Fruit fly (Drosophila melanogaster) whole organism, pupa: Measurements from ENCODE around the gene CG13117.

Source experiments
- CG12605 ChIP-seq: fragments of 200-800 bp; sonication (Bioruptor generic); IDR thresholded peaks from 2 replicates; pipeline ENCODE4 v1.3.6; 2022; ENCODE audit warnings: missing biosample characterization, missing genetic modification characterization
- CG14655 ChIP-seq: fragments of 200-800 bp; sonication (Bioruptor generic); optimal IDR thresholded peaks from 3 replicates; lab custom pipeline; 2017; ENCODE audit warnings: mild to moderate bottlenecking, missing biosample characterization, missing genetic modification reagents, missing genetic modification characterization
- CG32121 ChIP-seq: fragments of 200-800 bp; sonication (Bioruptor generic); IDR thresholded peaks from 2 replicates; pipeline ENCODE4 v1.3.6; 2022; ENCODE audit warnings: missing biosample characterization, missing genetic modification characterization
- CG34367 ChIP-seq: fragments of 200-800 bp; sonication (Bioruptor generic); optimal IDR thresholded peaks from 2 replicates; lab custom pipeline; 2018; ENCODE audit warnings: missing biosample characterization, mild to moderate bottlenecking, missing genetic modification characterization
- CG8159 ChIP-seq: fragments of 200-800 bp; sonication (Bioruptor generic); optimal IDR thresholded peaks from 3 replicates; lab custom pipeline; 2018; ENCODE audit warnings: missing biosample characterization, mild to moderate bottlenecking, missing genetic modification characterization, moderate library complexity
- CG8301 ChIP-seq: fragments of 200-800 bp; sonication (Bioruptor generic); optimal IDR thresholded peaks from 2 replicates; lab custom pipeline; 2018; ENCODE audit warnings: missing biosample characterization, mild to moderate bottlenecking, missing genetic modification characterization
- CG9948 ChIP-seq: fragments of 200-800 bp; sonication (Bioruptor generic); optimal IDR thresholded peaks from 2 replicates; lab custom pipeline; 2018; ENCODE audit warnings: missing biosample characterization, mild to moderate bottlenecking, missing genetic modification characterization, moderate library complexity
- EcR ChIP-seq: fragments of 200-800 bp; sonication (Bioruptor generic); optimal IDR thresholded peaks from 3 replicates; lab custom pipeline; 2019; ENCODE audit warnings: missing biosample characterization, missing genetic modification characterization, mild to moderate bottlenecking, moderate library complexity, missing genetic modification reagents
- Snoo ChIP-seq: fragments of 200-800 bp; sonication (Bioruptor generic); optimal IDR thresholded peaks from 3 replicates; lab custom pipeline; 2017; ENCODE audit warnings: missing biosample characterization, mild to moderate bottlenecking, missing genetic modification characterization, inconsistent platforms
- fd96Ca ChIP-seq: fragments of 200-800 bp; sonication (Bioruptor generic); IDR thresholded peaks from 3 replicates; pipeline ENCODE4 v1.3.6; 2022; ENCODE audit warnings: missing biosample characterization, missing genetic modification characterization

- TF ChIP-seq CG8159 (no peak), CG8301 (tag; lab: Kevin White, UChicago) (no peak), CG12605 (no peak), Snoo (tag; lab: Kevin White, UChicago) (peak; percentile 2), CG9948 (tag; lab: Kevin White, UChicago) (no peak), CG34367 (no peak), fd96Ca (GFP tag; lab: Robert Waterston, UW) (no peak), CG14655 (GFP tag; lab: Kevin White, UChicago) (no peak), EcR (peak; percentile 45), CG32121 (GFP tag; lab: Robert Waterston, UW) (0 out of 2 replicates have a peak, but pooled peaks have one; percentile 12)
These were observed 30.6 kb upstream of the CG13117 start, which contains the start of gene CG31710 for dm6 chr2L:9705872-9706317.
